Worm (Caenorhabditis elegans) whole organism, L2 larva: Measurements from ENCODE around the gene hcp-3.
A peak's percentile ranks its signal among the peaks of the same experiment; 100 is the strongest.

Experiments used
- C34F6.9 ChIP-seq: fragments of 150-350 bp; optimal IDR thresholded peaks from 2 replicates; lab custom pipeline; 2014; ENCODE audit warnings: missing biosample characterization, missing genetic modification characterization
- F13H6.1 ChIP-seq: sonication (generic microtip); optimal IDR thresholded peaks from 2 replicates; lab custom pipeline; 2016; ENCODE audit warnings: missing genetic modification characterization, missing compliant biosample characterization
- R02D3.7 ChIP-seq: fragments of 150-350 bp; optimal IDR thresholded peaks from 2 replicates; lab custom pipeline; 2014; ENCODE audit warnings: missing biosample characterization, missing genetic modification characterization
- Y55F3AM.14 ChIP-seq: fragments of 200-800 bp; sonication (Bioruptor generic); optimal IDR thresholded peaks from 2 replicates; lab custom pipeline; 2018; ENCODE audit warnings: mild to moderate bottlenecking, missing genetic modification characterization, missing compliant biosample characterization
- ZK546.5 ChIP-seq: sonication (generic microtip); optimal IDR thresholded peaks from 2 replicates; lab custom pipeline; 2017; ENCODE audit warnings: missing biosample characterization, missing genetic modification characterization
- alr-1 ChIP-seq: fragments of 150-350 bp; optimal IDR thresholded peaks from 2 replicates; lab custom pipeline; 2014; ENCODE audit warnings: missing biosample characterization, missing genetic modification characterization
- ama-1 ChIP-seq: fragments of 150-350 bp; optimal IDR thresholded peaks from 2 replicates; lab custom pipeline; 2018; ENCODE audit warnings: inconsistent platforms
- ceh-16 ChIP-seq: fragments of 150-350 bp; optimal IDR thresholded peaks from 2 replicates; lab custom pipeline; 2014; ENCODE audit warnings: missing biosample characterization, missing genetic modification characterization
- ceh-82 ChIP-seq: fragments of 150-350 bp; optimal IDR thresholded peaks from 2 replicates; lab custom pipeline; 2014; ENCODE audit warnings: missing biosample characterization, missing genetic modification characterization
- crh-2 ChIP-seq: sonication (generic microtip); optimal IDR thresholded peaks from 2 replicates; lab custom pipeline; 2017; ENCODE audit warnings: missing biosample characterization, missing genetic modification characterization
- dmd-4 ChIP-seq: sonication (generic microtip); optimal IDR thresholded peaks from 2 replicates; lab custom pipeline; 2017; ENCODE audit warnings: missing biosample characterization, missing genetic modification characterization
- elt-1 ChIP-seq: fragments of 150-350 bp; optimal IDR thresholded peaks from 2 replicates; lab custom pipeline; 2014; ENCODE audit warnings: missing biosample characterization, missing genetic modification characterization
- elt-3 ChIP-seq: sonication (generic microtip); optimal IDR thresholded peaks from 2 replicates; lab custom pipeline; 2017; ENCODE audit warnings: missing biosample characterization, missing genetic modification characterization
- fos-1 ChIP-seq: fragments of 150-350 bp; optimal IDR thresholded peaks from 2 replicates; lab custom pipeline; 2014; ENCODE audit warnings: missing biosample characterization, missing genetic modification characterization
- gmeb-1 ChIP-seq: fragments of 150-350 bp; optimal IDR thresholded peaks from 2 replicates; lab custom pipeline; 2014; ENCODE audit warnings: missing biosample characterization, missing genetic modification characterization
- lin-13 ChIP-seq: fragments of 150-350 bp; optimal IDR thresholded peaks from 2 replicates; lab custom pipeline; 2014; ENCODE audit warnings: missing biosample characterization, missing genetic modification reagents, missing genetic modification characterization
- lin-39 ChIP-seq: fragments of 150-350 bp; optimal IDR thresholded peaks from 2 replicates; lab custom pipeline; 2014; ENCODE audit warnings: missing biosample characterization, missing genetic modification reagents, missing genetic modification characterization
- lsy-2 ChIP-seq, 2 experiments: fragments of 150-350 bp in 1 of 2; sonication (generic microtip) in 1 of 2; optimal IDR thresholded peaks; 2 replicates each; lab custom pipeline; 2014 to 2017; ENCODE audit warnings: missing biosample characterization in 2 of 2, missing genetic modification characterization in 2 of 2
- mab-5 ChIP-seq: fragments of 150-350 bp; optimal IDR thresholded peaks from 2 replicates; lab custom pipeline; 2014; ENCODE audit warnings: missing biosample characterization, missing genetic modification characterization
- mbf-1 ChIP-seq: sonication (generic microtip); optimal IDR thresholded peaks from 2 replicates; lab custom pipeline; 2017; ENCODE audit warnings: missing biosample characterization, missing genetic modification characterization
- mdl-1 ChIP-seq, 2 experiments: fragments of 150-350 bp in 1 of 2; sonication (generic microtip) in 1 of 2; optimal IDR thresholded peaks; 2 replicates each; lab custom pipeline; 2017; ENCODE audit warnings: missing biosample characterization in 2 of 2, missing genetic modification characterization in 2 of 2
- nhr-10 ChIP-seq: sonication (generic microtip); optimal IDR thresholded peaks from 2 replicates; lab custom pipeline; 2017; ENCODE audit warnings: missing biosample characterization, missing genetic modification characterization
- nhr-11 ChIP-seq: fragments of 150-350 bp; optimal IDR thresholded peaks from 2 replicates; lab custom pipeline; 2014; ENCODE audit warnings: missing biosample characterization, missing genetic modification characterization
- nhr-12 ChIP-seq: fragments of 150-350 bp; optimal IDR thresholded peaks from 2 replicates; lab custom pipeline; 2014; ENCODE audit warnings: missing biosample characterization, missing genetic modification characterization
- nhr-129 ChIP-seq: fragments of 150-350 bp; optimal IDR thresholded peaks from 2 replicates; lab custom pipeline; 2014; ENCODE audit warnings: missing biosample characterization, missing genetic modification characterization
- nhr-21 ChIP-seq: fragments of 150-350 bp; optimal IDR thresholded peaks from 2 replicates; lab custom pipeline; 2014; ENCODE audit warnings: missing biosample characterization, missing genetic modification characterization
- nhr-237 ChIP-seq: fragments of 150-350 bp; optimal IDR thresholded peaks from 2 replicates; lab custom pipeline; 2014; ENCODE audit warnings: missing biosample characterization, missing genetic modification characterization
- nhr-25 ChIP-seq: fragments of 150-350 bp; sonication (generic microtip); optimal IDR thresholded peaks from 3 replicates; lab custom pipeline; 2014; ENCODE audit warnings: missing biosample characterization, missing genetic modification characterization
- nhr-77 ChIP-seq: fragments of 150-350 bp; optimal IDR thresholded peaks from 2 replicates; lab custom pipeline; 2014; ENCODE audit warnings: missing biosample characterization, missing genetic modification characterization
- skn-1 ChIP-seq: sonication (generic microtip); optimal IDR thresholded peaks from 2 replicates; lab custom pipeline; 2017; ENCODE audit warnings: missing biosample characterization, missing genetic modification characterization
- sma-3 ChIP-seq: sonication (generic microtip); optimal IDR thresholded peaks from 2 replicates; lab custom pipeline; 2016; ENCODE audit warnings: missing genetic modification reagents, missing genetic modification characterization, missing compliant biosample characterization
- sma-9 ChIP-seq, 2 experiments: fragments of 150-350 bp in 1 of 2; sonication (generic microtip) in 1 of 2; optimal IDR thresholded peaks; 2 replicates each; lab custom pipeline; 2014 to 2016; ENCODE audit warnings: missing genetic modification characterization in 2 of 2, mild to moderate bottlenecking in 1 of 2, missing biosample characterization in 1 of 2, missing compliant biosample characterization in 1 of 2, missing genetic modification reagents in 1 of 2, moderate library complexity in 1 of 2
- unc-39 ChIP-seq: fragments of 150-350 bp; optimal IDR thresholded peaks from 2 replicates; lab custom pipeline; 2014; ENCODE audit warnings: missing biosample characterization, missing genetic modification characterization
- unc-62 ChIP-seq: fragments of 150-350 bp; optimal IDR thresholded peaks from 2 replicates; lab custom pipeline; 2014; ENCODE audit warnings: missing biosample characterization, missing genetic modification reagents, missing genetic modification characterization
- zag-1 ChIP-seq: fragments of 150-350 bp; optimal IDR thresholded peaks from 2 replicates; lab custom pipeline; 2014; ENCODE audit warnings: missing biosample characterization, missing genetic modification characterization
- ztf-1 ChIP-seq: fragments of 200-800 bp; sonication (Bioruptor generic); conservative IDR thresholded peaks from 2 replicates; pipeline ENCODE4 v1.3.6; 2022; ENCODE audit warnings: missing genetic modification characterization, missing compliant biosample characterization
- ztf-11 ChIP-seq: sonication (generic microtip); optimal IDR thresholded peaks from 2 replicates; lab custom pipeline; 2017; ENCODE audit warnings: missing biosample characterization, missing genetic modification characterization

The hcp-3 gene

ce11 chrIII:9619079-9619761, 3.0 kb upstream of the hcp-3 start, which contains the start of gene hlh-11 (continued):
- TF ChIP-seq ZK546.5 (tag; lab: Kevin White, UChicago) (no peak), nhr-129 (peak; percentile 92), F13H6.1 (tag; lab: Kevin White, UChicago) (peak; percentile 99), mbf-1 (tag; lab: Kevin White, UChicago) (no peak), lin-13 (peak; percentile 80), ama-1 (lab: Kevin White, UChicago) (no peak), elt-3 (tag; lab: Kevin White, UChicago) (no peak), ceh-16 (peak; percentile 79), dmd-4 (tag; lab: Kevin White, UChicago) (no peak), mab-5 (peak; percentile 73), ztf-1 (GFP tag; lab: Robert Waterston, UW) (no peak), nhr-25 (tag; lab: Kevin White, UChicago) (peak; percentile 93), sma-9 (GFP tag; optimal IDR thresholded peaks at IDR 0.05; lab: Kevin White, UChicago) (peak; percentile 98), sma-9 (tag; optimal IDR thresholded peaks at IDR 0.05; lab: Kevin White, UChicago) (no peak), crh-2 (tag; lab: Kevin White, UChicago) (peak; percentile 91), nhr-21 (tag; lab: Kevin White, UChicago) (peak; percentile 91), mdl-1 (tag; optimal IDR thresholded peaks at IDR 0.05; lab: Kevin White, UChicago) (peak; percentile 92 to 98), lsy-2 (tag; optimal IDR thresholded peaks at IDR 0.05; lab: Kevin White, UChicago) (peak; percentile 68 to 88), zag-1 (tag; lab: Kevin White, UChicago) (peak; percentile 80), elt-1 (tag; lab: Kevin White, UChicago) (no peak), ceh-82 (tag; lab: Kevin White, UChicago) (no peak)

ce11 chrIII:9617599-9618262, 1.5 kb upstream of the hcp-3 start:
- no peak for TF ChIP-seq ama-1 (lab: Kevin White, UChicago)
- no peak for TF ChIP-seq nhr-12 (tag; lab: Kevin White, UChicago)
- no peak for TF ChIP-seq ceh-16
- peak; percentile 39 for TF ChIP-seq nhr-25 (tag; lab: Kevin White, UChicago)
- TF ChIP-seq sma-9 (GFP tag; optimal IDR thresholded peaks at IDR 0.05; lab: Kevin White, UChicago), result peak; percentile 11
- TF ChIP-seq sma-9 (tag; optimal IDR thresholded peaks at IDR 0.05; lab: Kevin White, UChicago), result no peak
- TF ChIP-seq ceh-82 (tag; lab: Kevin White, UChicago), result no peak
- TF ChIP-seq nhr-129, result no peak
- TF ChIP-seq ztf-11, result no peak
- TF ChIP-seq F13H6.1 (tag; lab: Kevin White, UChicago), result no peak
- TF ChIP-seq R02D3.7 (tag; lab: Kevin White, UChicago), result no peak
- no peak for TF ChIP-seq skn-1
- no peak for TF ChIP-seq ZK546.5 (tag; lab: Kevin White, UChicago)
- no peak for TF ChIP-seq mab-5
- no peak for TF ChIP-seq sma-3 (GFP tag; lab: Kevin White, UChicago)
- TF ChIP-seq lin-39 (tag; lab: Kevin White, UChicago), result no peak
- no peak for TF ChIP-seq nhr-77 (tag; lab: Kevin White, UChicago)
- peak; percentile 1 for TF ChIP-seq fos-1 (tag; lab: Kevin White, UChicago)
- TF ChIP-seq nhr-10 (tag; lab: Kevin White, UChicago), result no peak
- TF ChIP-seq zag-1 (tag; lab: Kevin White, UChicago), result no peak
- no peak for TF ChIP-seq unc-39
- TF ChIP-seq nhr-237 (tag; lab: Kevin White, UChicago), result no peak
- no peak for TF ChIP-seq gmeb-1 (tag; lab: Kevin White, UChicago)
- TF ChIP-seq unc-62 (GFP tag; lab: Kevin White, UChicago), result no peak
- no peak for TF ChIP-seq nhr-11 (tag; lab: Kevin White, UChicago)
- no peak for TF ChIP-seq ztf-1 (GFP tag; lab: Robert Waterston, UW)
- TF ChIP-seq lin-13, result no peak

ce11 chrIII:9616933-9617332, 663 bp upstream of the hcp-3 start:
- TF ChIP-seq C34F6.9 (tag; lab: Kevin White, UChicago) (no peak), alr-1 (tag; lab: Kevin White, UChicago) (no peak), Y55F3AM.14 (no peak)
